Worm (Caenorhabditis elegans) whole organism, late embryonic: ENCODE measurements around the gene Y11D7A.3.

Experiments
- C08G9.2 ChIP-seq: sonication (generic microtip); optimal IDR thresholded peaks from 2 replicates; lab custom pipeline; 2016; ENCODE audit warnings: mild to moderate bottlenecking, missing genetic modification characterization, moderate library complexity, missing compliant biosample characterization
- Y22D7AL.16 ChIP-seq: sonication (generic microtip); optimal IDR thresholded peaks from 2 replicates; lab custom pipeline; 2016; ENCODE audit warnings: missing genetic modification characterization, missing compliant biosample characterization
- ama-1 ChIP-seq: fragments of 150-350 bp; optimal IDR thresholded peaks from 2 replicates; lab custom pipeline; 2014
- ceh-48 ChIP-seq: sonication (generic microtip); optimal IDR thresholded peaks from 2 replicates; lab custom pipeline; 2016; ENCODE audit warnings: missing genetic modification characterization, inconsistent platforms, missing compliant biosample characterization
- fkh-10 ChIP-seq: fragments of 150-350 bp; optimal IDR thresholded peaks from 2 replicates; lab custom pipeline; 2014; ENCODE audit warnings: missing biosample characterization, missing genetic modification reagents, missing genetic modification characterization
- hlh-30 ChIP-seq: sonication (generic microtip); optimal IDR thresholded peaks from 2 replicates; lab custom pipeline; 2017; ENCODE audit warnings: antibody characterized with exemption, missing genetic modification characterization, missing compliant biosample characterization; ENCODE audit not compliant: insufficient read depth
- lin-11 ChIP-seq: fragments of 200-800 bp; sonication (Bioruptor generic); optimal IDR thresholded peaks from 2 replicates; lab custom pipeline; 2018; ENCODE audit warnings: mild to moderate bottlenecking, missing genetic modification characterization, missing compliant biosample characterization
- nhr-11 ChIP-seq: fragments of 150-350 bp; optimal IDR thresholded peaks from 2 replicates; lab custom pipeline; 2014; ENCODE audit warnings: missing biosample characterization, missing genetic modification characterization
- nhr-232 ChIP-seq: sonication (generic microtip); optimal IDR thresholded peaks from 2 replicates; lab custom pipeline; 2016; ENCODE audit warnings: missing genetic modification characterization, missing compliant biosample characterization
- pha-4 ChIP-seq: fragments of 150-350 bp; optimal IDR thresholded peaks from 2 replicates; lab custom pipeline; 2018; ENCODE audit warnings: missing biosample characterization, missing genetic modification reagents, missing genetic modification characterization
- pqm-1 ChIP-seq: sonication (generic microtip); optimal IDR thresholded peaks from 2 replicates; lab custom pipeline; 2016; ENCODE audit warnings: missing genetic modification characterization, missing compliant biosample characterization
- rnt-1 ChIP-seq: sonication (generic microtip); optimal IDR thresholded peaks from 2 replicates; lab custom pipeline; 2016; ENCODE audit warnings: missing genetic modification characterization, missing compliant biosample characterization
- tbx-2 ChIP-seq: sonication (generic microtip); optimal IDR thresholded peaks from 2 replicates; lab custom pipeline; 2016; ENCODE audit warnings: missing genetic modification characterization, missing compliant biosample characterization
- ttx-3 ChIP-seq: sonication (generic microtip); optimal IDR thresholded peaks from 2 replicates; lab custom pipeline; 2016; ENCODE audit warnings: missing genetic modification reagents, missing genetic modification characterization, missing compliant biosample characterization

- no peak for TF ChIP-seq ceh-48
- TF ChIP-seq nhr-232 (tag; lab: Kevin White, UChicago): no peak
- TF ChIP-seq lin-11: no peak
- no peak for TF ChIP-seq Y22D7AL.16 (tag; lab: Kevin White, UChicago)
- no peak for TF ChIP-seq ama-1 (lab: Kevin White, UChicago)
- TF ChIP-seq nhr-11: no peak
- TF ChIP-seq pha-4: no peak
- no peak for TF ChIP-seq hlh-30
- no peak for TF ChIP-seq tbx-2 (tag; lab: Kevin White, UChicago)
- TF ChIP-seq C08G9.2 (tag; lab: Kevin White, UChicago): no peak
- no peak for TF ChIP-seq rnt-1 (tag; lab: Kevin White, UChicago)
- TF ChIP-seq fkh-10 (GFP tag; lab: Kevin White, UChicago): no peak
- no peak for TF ChIP-seq pqm-1 (tag; lab: Kevin White, UChicago)
- TF ChIP-seq ttx-3 (tag; lab: Kevin White, UChicago): no peak
These were observed 26.8 kb downstream of the Y11D7A.3 start, which contains the start of gene Y11D7A.10 for ce11 chrIV:9259687-9260086.
